Fruit fly (Drosophila melanogaster): ENCODE results near the gene Dnaaf5.

Dnaaf5 gene

dm6 chr3R:14373192-14373827 is 11.7 kb upstream of the Dnaaf5 start (continued):
- TF ChIP-seq CG15601 (tag; optimal IDR thresholded peaks at IDR 0.05) (peak; percentile 90), CG13624 (GFP tag; optimal IDR thresholded peaks at IDR 0.05) (peak; percentile 83), gce (GFP tag; IDR thresholded peaks at IDR 0.05) (peak; percentile 74; the same call in 2 of the 3 replicates), CG13287 (GFP tag; IDR thresholded peaks at IDR 0.05; ENCODE audit: partially characterized antibody) (no peak), CG2116 (GFP tag; optimal IDR thresholded peaks at IDR 0.05) (peak; percentile 66), tap (tag; optimal IDR thresholded peaks at IDR 0.05) (peak; percentile 62), HmgZ (tag; optimal IDR thresholded peaks at IDR 0.05) (peak; percentile 88), CG11456 (GFP tag; IDR thresholded peaks at IDR 0.05) (peak; percentile 84), sr (GFP tag; IDR thresholded peaks at IDR 0.05) (peak; percentile 84), wor (GFP tag; IDR thresholded peaks at IDR 0.05) (peak; percentile 96), ato (GFP tag; IDR thresholded peaks at IDR 0.05; ENCODE audit: partially characterized antibody) (no peak), btn (GFP tag; optimal IDR thresholded peaks at IDR 0.05) (peak; percentile 91), Xrp1 (GFP tag; IDR thresholded peaks at IDR 0.05) (peak; percentile 86), inv (GFP tag; IDR thresholded peaks at IDR 0.05; ENCODE audit: partially characterized antibody) (no peak), oc (tag; optimal IDR thresholded peaks at IDR 0.05) (peak; percentile 94), CG11696 (GFP tag; IDR thresholded peaks at IDR 0.05) (peak; percentile 48; the same call in 1 of the 2 replicates), ERR (GFP tag; optimal IDR thresholded peaks at IDR 0.05) (peak; percentile 93), ems (GFP tag; optimal IDR thresholded peaks at IDR 0.05) (peak; percentile 92), CG16815 (GFP tag; optimal IDR thresholded peaks at IDR 0.05) (peak; percentile 91), phol (tag; optimal IDR thresholded peaks at IDR 0.05) (peak; percentile 95), CG1602 (GFP tag; optimal IDR thresholded peaks at IDR 0.05) (peak; percentile 95), Rx (GFP tag; IDR thresholded peaks at IDR 0.05) (peak; percentile 88), slbo (GFP tag; IDR thresholded peaks at IDR 0.05) (peak; percentile 97), fd64A (GFP tag; optimal IDR thresholded peaks at IDR 0.05) (no peak), Spps (tag; optimal IDR thresholded peaks at IDR 0.05) (peak; percentile 71), nerfin-1 (tag; optimal IDR thresholded peaks at IDR 0.05) (peak; percentile 87), CG12219 (GFP tag; optimal IDR thresholded peaks at IDR 0.05) (peak; percentile 96), CG31365 (tag; optimal IDR thresholded peaks at IDR 0.05) (no peak), CG2875 (GFP tag; optimal IDR thresholded peaks at IDR 0.05) (peak; percentile 91), Bgb (GFP tag; IDR thresholded peaks at IDR 0.05; ENCODE audit: partially characterized antibody) (peak; percentile 12; the same call in 1 of the 2 replicates), Atf3 (GFP tag; optimal IDR thresholded peaks at IDR 0.05) (peak; percentile 97), lilli (GFP tag; optimal IDR thresholded peaks at IDR 0.05) (peak; percentile 95), trh (GFP tag; optimal IDR thresholded peaks at IDR 0.05) (peak; percentile 88), CG13296 (GFP tag; optimal IDR thresholded peaks at IDR 0.05) (peak; percentile 65), Pdp1 (GFP tag; optimal IDR thresholded peaks at IDR 0.05) (peak; percentile 84 to 90), bsh (GFP tag; optimal IDR thresholded peaks at IDR 0.05) (peak; percentile 97 to 98), MESR4 (GFP tag; optimal IDR thresholded peaks at IDR 0.05) (peak; percentile 35), Scr (GFP tag; IDR thresholded peaks at IDR 0.05; ENCODE audit: partially characterized antibody) (no peak), CG11085 (GFP tag; IDR thresholded peaks at IDR 0.05) (peak; percentile 86), Mrtf (GFP tag; IDR thresholded peaks at IDR 0.05) (peak; percentile 78; the same call in 2 of the 3 replicates), CG8281 (tag; optimal IDR thresholded peaks at IDR 0.05) (peak; percentile 63), Nf-YA (GFP tag; IDR thresholded peaks at IDR 0.05) (peak; percentile 80), CG10959 (GFP tag; IDR thresholded peaks at IDR 0.05) (peak; percentile 68), Fer1 (GFP tag; optimal IDR thresholded peaks at IDR 0.05) (peak; percentile 73), CG4617 (GFP tag; optimal IDR thresholded peaks at IDR 0.05; ENCODE audit: borderline replicate concordance) (peak; percentile 87), D19A (tag; optimal IDR thresholded peaks at IDR 0.05) (peak; percentile 84), CG7987 (GFP tag; optimal IDR thresholded peaks at IDR 0.05) (peak; percentile 10), CG1233 (GFP tag; optimal IDR thresholded peaks at IDR 0.05) (peak; percentile 70), so (GFP tag; IDR thresholded peaks at IDR 0.05) (peak; percentile 95)
